Fruit fly (Drosophila melanogaster) whole organism: ENCODE measurements around the gene Cyp4s3.

Experiments
- CG8478 ChIP-seq: fragments of >200 bp; optimal IDR thresholded peaks from 2 replicates; lab custom pipeline; 2018; ENCODE audit warnings: inconsistent platforms
- pan ChIP-seq: fragments of >200 bp; optimal IDR thresholded peaks from 2 replicates; lab custom pipeline; 2017
- usp ChIP-seq: fragments of >200 bp; optimal IDR thresholded peaks from 2 replicates; lab custom pipeline; 2017; ENCODE audit warnings: missing biosample characterization, missing genetic modification characterization, mixed read lengths

- TF ChIP-seq usp (GFP tag; lab: Kevin White, UChicago) (no peak), CG8478 (lab: Kevin White, UChicago) (no peak), pan (lab: Kevin White, UChicago) (no peak)
Measured at dm6 chrX:15070811-15071479, 45.4 kb downstream of the Cyp4s3 start.
